Fruit fly (Drosophila melanogaster) whole organism: ENCODE results near the gene CG4839.

ENCODE experiments used
- Dll ChIP-seq: fragments of >200 bp; optimal IDR thresholded peaks from 2 replicates; lab custom pipeline; 2017
- psq ChIP-seq: fragments of >200 bp; optimal IDR thresholded peaks from 2 replicates; lab custom pipeline; 2017
- usp ChIP-seq: fragments of >200 bp; optimal IDR thresholded peaks from 2 replicates; lab custom pipeline; 2017; ENCODE audit warnings: missing biosample characterization, missing genetic modification characterization, mixed read lengths

dm6 chr2L:10122671-10123070 lies 21.9 kb upstream of the CG4839 start, which contains the start of gene CG13135:
- TF ChIP-seq psq (lab: Kevin White, UChicago) = no peak
- no peak for TF ChIP-seq usp (GFP tag; lab: Kevin White, UChicago)
- TF ChIP-seq Dll (lab: Kevin White, UChicago) = no peak
